Worm (Caenorhabditis elegans): Measurements from ENCODE around the gene msp-64.
A peak's percentile ranks its signal among the peaks of the same experiment; 100 is the strongest.

Gene msp-64

DNA sequence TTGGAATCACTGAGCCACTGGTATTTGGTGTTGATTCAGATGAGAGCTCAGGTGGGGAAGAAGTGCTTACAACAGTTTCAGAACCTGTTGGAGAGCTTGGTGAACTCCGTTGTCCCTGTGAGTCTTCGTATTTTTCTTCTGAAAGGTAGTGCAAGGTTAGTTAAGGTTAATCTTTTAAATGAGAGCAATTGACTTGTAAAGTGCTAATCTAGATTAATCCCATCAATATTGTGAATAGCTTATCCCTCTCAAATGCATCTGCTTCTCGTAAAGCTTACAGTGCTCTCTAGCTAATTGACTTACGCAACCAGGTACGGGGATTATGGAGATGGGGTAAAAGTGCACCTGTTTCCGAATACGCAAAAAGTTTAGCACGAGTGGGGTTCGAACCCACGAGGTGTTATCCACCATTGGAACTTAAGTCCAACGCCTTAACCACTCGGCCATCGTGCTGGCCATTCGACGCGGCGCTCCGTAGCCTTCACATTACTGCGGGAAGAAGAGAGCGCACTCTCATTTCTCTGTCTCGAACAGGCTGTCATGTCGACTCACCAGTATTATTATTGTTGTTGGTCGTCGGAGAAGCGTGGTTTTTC lies 37.5 kb downstream of the msp-64 start (continued):
- TF ChIP-seq ZK185.1 (tag; optimal IDR thresholded peaks at IDR 0.05; ENCODE audit: poor library complexity, severe bottlenecking), result peak; percentile 31
- peak; percentile 80 for TF ChIP-seq him-1 (tag; optimal IDR thresholded peaks at IDR 0.05)
- TF ChIP-seq madf-3 (GFP tag; IDR thresholded peaks at IDR 0.05), result 0 out of 2 replicates have a peak, but pooled peaks have one; percentile 55
- TF ChIP-seq atf-7 (tag; optimal IDR thresholded peaks at IDR 0.05), result peak; percentile 6
- TF ChIP-seq ztf-6 (GFP tag; IDR thresholded peaks at IDR 0.05), result peak; percentile 73; the same call in 1 of the 2 replicates

DNA sequence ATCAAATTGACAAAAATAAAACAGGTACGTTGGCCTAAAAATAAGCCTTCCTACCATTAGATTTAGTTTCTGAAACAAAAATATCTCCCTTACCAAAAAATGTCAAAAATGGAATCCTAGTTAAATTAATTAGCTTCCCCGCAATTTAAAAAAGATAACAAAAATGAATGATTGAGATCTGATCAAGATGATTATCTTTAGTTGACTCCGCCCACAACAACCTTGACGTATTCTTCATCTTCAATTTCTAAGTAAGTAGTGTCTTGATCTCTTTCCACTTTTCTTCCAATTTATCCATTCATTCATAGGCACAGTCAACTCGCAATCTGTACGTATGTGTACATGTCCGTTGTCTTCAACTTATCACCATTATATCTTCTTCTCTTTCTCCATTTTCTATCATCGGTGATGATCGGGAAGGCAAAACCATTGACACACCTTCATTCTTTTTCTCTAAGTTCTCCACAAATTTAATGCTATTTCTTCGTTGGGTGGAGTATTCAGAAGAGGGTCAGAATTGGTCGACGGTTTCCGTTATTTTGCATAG lies 41.8 kb downstream of the msp-64 start:
- TF ChIP-seq C17E4.6 (GFP tag; IDR thresholded peaks at IDR 0.05) (no peak), ZK185.1 (tag; optimal IDR thresholded peaks at IDR 0.05; ENCODE audit: poor library complexity, severe bottlenecking) (no peak), nfyb-1 (GFP tag; IDR thresholded peaks at IDR 0.05) (no peak), nfya-1 (tag; optimal IDR thresholded peaks at IDR 0.05; ENCODE audit: borderline replicate concordance, insufficient read depth) (no peak), ztf-6 (GFP tag; IDR thresholded peaks at IDR 0.05) (no peak), B0035.1 (tag; optimal IDR thresholded peaks at IDR 0.05) (no peak), T07F8.4 (tag; optimal IDR thresholded peaks at IDR 0.05) (no peak), sptf-2 (GFP tag; optimal IDR thresholded peaks at IDR 0.05) (no peak), attf-3 (GFP tag; conservative IDR thresholded peaks at IDR 0.05) (no peak), attf-6 (GFP tag; IDR thresholded peaks at IDR 0.05) (no peak), somi-1 (GFP tag; optimal IDR thresholded peaks at IDR 0.05) (no peak), aptf-3 (GFP tag; IDR thresholded peaks at IDR 0.05) (no peak), ztf-26 (tag; optimal IDR thresholded peaks at IDR 0.05) (no peak)

- no peak for TF ChIP-seq madf-3 (GFP tag; IDR thresholded peaks at IDR 0.05)
- no peak for TF ChIP-seq nfya-1 (tag; optimal IDR thresholded peaks at IDR 0.05; ENCODE audit: borderline replicate concordance, insufficient read depth)
- no peak for TF ChIP-seq cebp-1 (GFP tag; IDR thresholded peaks at IDR 0.05)
- no peak for TF ChIP-seq cebp-1 (tag; optimal IDR thresholded peaks at IDR 0.05)
- TF ChIP-seq ztf-25 (GFP tag; IDR thresholded peaks at IDR 0.05), result no peak
- TF ChIP-seq hsf-1 (GFP tag; IDR thresholded peaks at IDR 0.05), result no peak
- no peak for TF ChIP-seq B0019.2 (GFP tag; conservative IDR thresholded peaks at IDR 0.05)
- TF ChIP-seq F23B12.7 (tag; optimal IDR thresholded peaks at IDR 0.05; ENCODE audit: insufficient read depth), result no peak
- TF ChIP-seq F57C9.4 (tag; optimal IDR thresholded peaks at IDR 0.05), result no peak
- no peak for TF ChIP-seq ceh-100 (GFP tag; IDR thresholded peaks at IDR 0.05)
- no peak for TF ChIP-seq ztf-6 (GFP tag; IDR thresholded peaks at IDR 0.05)
- TF ChIP-seq gei-17 (GFP tag; optimal IDR thresholded peaks at IDR 0.05), result no peak
- no peak for TF ChIP-seq akir-1 (GFP tag; optimal IDR thresholded peaks at IDR 0.05)
- no peak for TF ChIP-seq snpc-3.4 (tag; optimal IDR thresholded peaks at IDR 0.05)
- no peak for TF ChIP-seq ets-4 (GFP tag; optimal IDR thresholded peaks at IDR 0.05)
- no peak for TF ChIP-seq bed-2 (GFP tag; IDR thresholded peaks at IDR 0.05)
- no peak for TF ChIP-seq lir-1 (GFP tag; conservative IDR thresholded peaks at IDR 0.05)
- TF ChIP-seq egl-18 (GFP tag; IDR thresholded peaks at IDR 0.05), result no peak
These were observed 44.8 kb downstream of the msp-64 start, which contains the start of gene ifb-1 for ce11 chrII:5765318-5765717. Gene ifb-1 (plus strand): TSS chrII:5765618.
